Worm (Caenorhabditis elegans): ENCODE measurements around the gene ZK666.15.

Gene ZK666.15

ce11 chrII:10524374-10524773 lies 37.5 kb downstream of the ZK666.15 start, which contains the start of gene F59B10.6:
Gene F59B10.6, minus strand, starts transcription at chrII:10524474.
- no peak for TF ChIP-seq T22C8.4 (GFP tag; IDR thresholded peaks at IDR 0.05)
- TF ChIP-seq tab-1 (GFP tag; IDR thresholded peaks at IDR 0.05) = no peak

- TF ChIP-seq med-1 (GFP tag; optimal IDR thresholded peaks at IDR 0.05; ENCODE audit: insufficient read depth) (no peak), ztf-29 (GFP tag; IDR thresholded peaks at IDR 0.05) (no peak), ref-1 (GFP tag; conservative IDR thresholded peaks at IDR 0.05) (no peak), flt-1 (GFP tag; IDR thresholded peaks at IDR 0.05) (no peak), cog-1 (tag; optimal IDR thresholded peaks at IDR 0.05) (no peak), tab-1 (GFP tag; IDR thresholded peaks at IDR 0.05) (no peak), klf-2 (GFP tag; conservative IDR thresholded peaks at IDR 0.05) (no peak), T22C8.4 (GFP tag; IDR thresholded peaks at IDR 0.05) (no peak), ztf-23 (GFP tag; IDR thresholded peaks at IDR 0.05) (no peak)
Measured at ce11 chrII:10525134-10525533, 38.3 kb downstream of the ZK666.15 start.

DNA sequence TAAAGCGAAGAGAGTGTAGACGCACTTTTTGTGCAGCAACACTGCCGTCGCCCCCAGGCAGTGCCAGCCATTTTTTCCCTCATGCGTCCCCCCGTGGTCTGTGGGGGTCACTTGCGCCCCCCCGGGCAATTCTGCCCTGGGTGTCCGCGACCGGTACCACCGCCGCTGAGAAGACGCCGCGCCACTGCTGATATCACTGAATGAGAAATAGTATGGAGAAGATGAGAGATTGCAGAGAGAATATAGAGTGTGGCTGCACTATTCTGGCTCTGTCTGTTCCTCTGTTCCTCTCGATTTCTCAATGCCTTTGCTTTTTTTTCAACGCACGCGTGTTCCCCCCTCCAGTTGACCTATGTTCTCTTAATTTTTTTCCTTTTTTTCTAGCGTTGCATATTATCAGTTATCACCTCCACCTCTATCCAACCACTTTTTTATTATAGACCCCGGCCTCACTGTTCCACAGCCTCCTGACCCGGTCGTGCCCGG lies 40.9 kb downstream of the ZK666.15 start, which contains the start of gene mab-10:
Gene mab-10, plus strand, starts transcription at position 436 of the 486 bp plus-strand sequence.
- TF ChIP-seq T22C8.4 (GFP tag; IDR thresholded peaks at IDR 0.05) = no peak
- TF ChIP-seq ztf-23 (GFP tag; IDR thresholded peaks at IDR 0.05) = 0 out of 2 replicates have a peak, but pooled peaks have one; percentile 48
- no peak for TF ChIP-seq tab-1 (GFP tag; IDR thresholded peaks at IDR 0.05)
- TF ChIP-seq klf-2 (GFP tag; conservative IDR thresholded peaks at IDR 0.05) = no peak
- no peak for TF ChIP-seq cog-1 (tag; optimal IDR thresholded peaks at IDR 0.05)

ce11 chrII:10529218-10529751 lies 42.4 kb downstream of the ZK666.15 start:
- TF ChIP-seq cog-1 (tag; optimal IDR thresholded peaks at IDR 0.05) = no peak
- TF ChIP-seq T22C8.4 (GFP tag; IDR thresholded peaks at IDR 0.05) = no peak
- no peak for TF ChIP-seq med-1 (GFP tag; optimal IDR thresholded peaks at IDR 0.05; ENCODE audit: insufficient read depth)

- TF ChIP-seq ztf-23 (GFP tag; IDR thresholded peaks at IDR 0.05) (no peak), ref-1 (GFP tag; conservative IDR thresholded peaks at IDR 0.05) (no peak), T22C8.4 (GFP tag; IDR thresholded peaks at IDR 0.05) (no peak), flt-1 (GFP tag; IDR thresholded peaks at IDR 0.05) (no peak), klf-2 (GFP tag; conservative IDR thresholded peaks at IDR 0.05) (no peak), ztf-29 (GFP tag; IDR thresholded peaks at IDR 0.05) (no peak), med-1 (GFP tag; optimal IDR thresholded peaks at IDR 0.05; ENCODE audit: insufficient read depth) (no peak), cog-1 (tag; optimal IDR thresholded peaks at IDR 0.05) (no peak), tab-1 (GFP tag; IDR thresholded peaks at IDR 0.05) (no peak)
Measured at ce11 chrII:10530907-10531306, 44.1 kb downstream of the ZK666.15 start.

DNA sequence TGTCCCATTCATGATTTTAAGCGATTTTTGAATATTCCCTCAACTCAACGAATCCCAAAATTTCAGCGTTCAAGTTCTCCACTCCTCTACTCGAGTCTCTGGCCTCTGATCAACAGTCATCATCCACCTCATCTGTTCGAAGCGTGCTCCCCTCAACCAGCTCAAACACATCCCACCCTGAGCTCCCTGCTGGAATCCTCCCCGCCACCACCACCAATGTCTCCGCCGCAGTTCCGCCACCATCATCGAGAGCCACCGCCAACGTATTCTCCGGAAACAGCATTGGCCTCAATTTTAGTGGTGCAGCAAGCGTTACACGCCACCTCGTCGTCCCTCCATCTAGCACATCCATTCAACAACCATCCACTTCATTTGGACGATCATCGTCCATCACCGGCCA lies 44.8 kb downstream of the ZK666.15 start:
- TF ChIP-seq klf-2 (GFP tag; conservative IDR thresholded peaks at IDR 0.05) (no peak), tab-1 (GFP tag; IDR thresholded peaks at IDR 0.05) (no peak), ztf-29 (GFP tag; IDR thresholded peaks at IDR 0.05) (no peak), med-1 (GFP tag; optimal IDR thresholded peaks at IDR 0.05; ENCODE audit: insufficient read depth) (no peak), T22C8.4 (GFP tag; IDR thresholded peaks at IDR 0.05) (no peak)

ce11 chrII:10533985-10534384 lies 47.1 kb downstream of the ZK666.15 start:
- TF ChIP-seq tab-1 (GFP tag; IDR thresholded peaks at IDR 0.05) (no peak), ztf-29 (GFP tag; IDR thresholded peaks at IDR 0.05) (no peak), flt-1 (GFP tag; IDR thresholded peaks at IDR 0.05) (no peak), ref-1 (GFP tag; conservative IDR thresholded peaks at IDR 0.05) (no peak), cog-1 (tag; optimal IDR thresholded peaks at IDR 0.05) (no peak), med-1 (GFP tag; optimal IDR thresholded peaks at IDR 0.05; ENCODE audit: insufficient read depth) (no peak), ztf-23 (GFP tag; IDR thresholded peaks at IDR 0.05) (no peak)

- TF ChIP-seq ztf-29 (GFP tag; IDR thresholded peaks at IDR 0.05) (no peak), cog-1 (tag; optimal IDR thresholded peaks at IDR 0.05) (no peak), tab-1 (GFP tag; IDR thresholded peaks at IDR 0.05) (no peak), med-1 (GFP tag; optimal IDR thresholded peaks at IDR 0.05; ENCODE audit: insufficient read depth) (no peak), T22C8.4 (GFP tag; IDR thresholded peaks at IDR 0.05) (no peak), ref-1 (GFP tag; conservative IDR thresholded peaks at IDR 0.05) (no peak), ztf-23 (GFP tag; IDR thresholded peaks at IDR 0.05) (no peak)
Measured at ce11 chrII:10537571-10537970, 50.7 kb downstream of the ZK666.15 start, which contains the start of gene R166.2. Gene R166.2, minus strand, starts transcription at chrII:10537671.

Data from whole organism, midembryonic.